Worm (Caenorhabditis elegans) whole organism, L2 larva: ENCODE data around the gene ZK177.9.
"Not testable (repeated sequence)": the region's sequence is repeated elsewhere in the genome, so short reads cannot be mapped to it uniquely, and the experiment has no call there.

ENCODE experiments used
- F13H6.1 ChIP-seq: sonication (generic microtip); optimal IDR thresholded peaks from 2 replicates; lab custom pipeline; 2016; ENCODE audit warnings: missing genetic modification characterization, missing compliant biosample characterization
- R02D3.7 ChIP-seq: fragments of 150-350 bp; optimal IDR thresholded peaks from 2 replicates; lab custom pipeline; 2014; ENCODE audit warnings: missing biosample characterization, missing genetic modification characterization
- ZK546.5 ChIP-seq: sonication (generic microtip); optimal IDR thresholded peaks from 2 replicates; lab custom pipeline; 2017; ENCODE audit warnings: missing biosample characterization, missing genetic modification characterization
- aly-2 ChIP-seq: fragments of 150-350 bp; optimal IDR thresholded peaks from 2 replicates; lab custom pipeline; 2014; ENCODE audit warnings: missing biosample characterization, missing genetic modification characterization
- ama-1 ChIP-seq: fragments of 150-350 bp; optimal IDR thresholded peaks from 2 replicates; lab custom pipeline; 2018; ENCODE audit warnings: inconsistent platforms
- blmp-1 ChIP-seq: sonication (generic microtip); optimal IDR thresholded peaks from 2 replicates; lab custom pipeline; 2017; ENCODE audit warnings: missing genetic modification characterization, mild to moderate bottlenecking, missing compliant biosample characterization, antibody characterized with exemption, moderate library complexity; ENCODE audit not compliant: insufficient read depth
- ceh-82 ChIP-seq: fragments of 150-350 bp; optimal IDR thresholded peaks from 2 replicates; lab custom pipeline; 2014; ENCODE audit warnings: missing biosample characterization, missing genetic modification characterization
- crh-2 ChIP-seq: sonication (generic microtip); optimal IDR thresholded peaks from 2 replicates; lab custom pipeline; 2017; ENCODE audit warnings: missing biosample characterization, missing genetic modification characterization
- dmd-4 ChIP-seq: sonication (generic microtip); optimal IDR thresholded peaks from 2 replicates; lab custom pipeline; 2017; ENCODE audit warnings: missing biosample characterization, missing genetic modification characterization
- egl-27 ChIP-seq: sonication (generic microtip); optimal IDR thresholded peaks from 3 replicates; lab custom pipeline; 2017; ENCODE audit warnings: missing biosample characterization, missing genetic modification reagents, missing genetic modification characterization
- elt-1 ChIP-seq: fragments of 150-350 bp; optimal IDR thresholded peaks from 2 replicates; lab custom pipeline; 2014; ENCODE audit warnings: missing biosample characterization, missing genetic modification characterization
- elt-3 ChIP-seq: sonication (generic microtip); optimal IDR thresholded peaks from 2 replicates; lab custom pipeline; 2017; ENCODE audit warnings: missing biosample characterization, missing genetic modification characterization
- fos-1 ChIP-seq: fragments of 150-350 bp; optimal IDR thresholded peaks from 2 replicates; lab custom pipeline; 2014; ENCODE audit warnings: missing biosample characterization, missing genetic modification characterization
- lin-11 ChIP-seq: fragments of 150-350 bp; sonication (generic microtip); optimal IDR thresholded peaks from 2 replicates; lab custom pipeline; 2014; ENCODE audit warnings: missing biosample characterization, missing genetic modification characterization, inconsistent platforms, mixed read lengths
- lin-13 ChIP-seq: fragments of 150-350 bp; optimal IDR thresholded peaks from 2 replicates; lab custom pipeline; 2014; ENCODE audit warnings: missing biosample characterization, missing genetic modification reagents, missing genetic modification characterization
- mab-5 ChIP-seq: fragments of 150-350 bp; optimal IDR thresholded peaks from 2 replicates; lab custom pipeline; 2014; ENCODE audit warnings: missing biosample characterization, missing genetic modification characterization
- nhr-10 ChIP-seq: sonication (generic microtip); optimal IDR thresholded peaks from 2 replicates; lab custom pipeline; 2017; ENCODE audit warnings: missing biosample characterization, missing genetic modification characterization
- nhr-11 ChIP-seq: fragments of 150-350 bp; optimal IDR thresholded peaks from 2 replicates; lab custom pipeline; 2014; ENCODE audit warnings: missing biosample characterization, missing genetic modification characterization
- nhr-12 ChIP-seq: fragments of 150-350 bp; optimal IDR thresholded peaks from 2 replicates; lab custom pipeline; 2014; ENCODE audit warnings: missing biosample characterization, missing genetic modification characterization
- nhr-21 ChIP-seq: fragments of 150-350 bp; optimal IDR thresholded peaks from 2 replicates; lab custom pipeline; 2014; ENCODE audit warnings: missing biosample characterization, missing genetic modification characterization
- nhr-23 ChIP-seq: fragments of 150-350 bp; optimal IDR thresholded peaks from 2 replicates; lab custom pipeline; 2014; ENCODE audit warnings: missing biosample characterization, missing genetic modification reagents, missing genetic modification characterization
- nhr-25 ChIP-seq: fragments of 150-350 bp; sonication (generic microtip); optimal IDR thresholded peaks from 3 replicates; lab custom pipeline; 2014; ENCODE audit warnings: missing biosample characterization, missing genetic modification characterization
- nhr-6 ChIP-seq: fragments of 150-350 bp; optimal IDR thresholded peaks from 2 replicates; lab custom pipeline; 2014; ENCODE audit warnings: missing biosample characterization, missing genetic modification characterization
- nhr-77 ChIP-seq: fragments of 150-350 bp; optimal IDR thresholded peaks from 2 replicates; lab custom pipeline; 2014; ENCODE audit warnings: missing biosample characterization, missing genetic modification characterization
- peb-1 ChIP-seq: fragments of 150-350 bp; optimal IDR thresholded peaks from 2 replicates; lab custom pipeline; 2014; ENCODE audit warnings: missing biosample characterization, missing genetic modification characterization
- sem-4 ChIP-seq: fragments of 150-350 bp; optimal IDR thresholded peaks from 2 replicates; lab custom pipeline; 2014; ENCODE audit warnings: missing biosample characterization, missing genetic modification reagents, missing genetic modification characterization
- skn-1 ChIP-seq: sonication (generic microtip); optimal IDR thresholded peaks from 2 replicates; lab custom pipeline; 2017; ENCODE audit warnings: missing biosample characterization, missing genetic modification characterization
- sma-9 ChIP-seq, 2 experiments: fragments of 150-350 bp in 1 of 2; sonication (generic microtip) in 1 of 2; optimal IDR thresholded peaks; 2 replicates each; lab custom pipeline; 2014 to 2016; ENCODE audit warnings: missing genetic modification characterization in 2 of 2, mild to moderate bottlenecking in 1 of 2, missing biosample characterization in 1 of 2, missing compliant biosample characterization in 1 of 2, missing genetic modification reagents in 1 of 2, moderate library complexity in 1 of 2
- snpc-4 ChIP-seq: fragments of 150-350 bp; optimal IDR thresholded peaks from 2 replicates; lab custom pipeline; 2014; ENCODE audit warnings: missing biosample characterization, missing genetic modification characterization
- unc-55 ChIP-seq: fragments of 150-350 bp; sonication (generic microtip); optimal IDR thresholded peaks from 3 replicates; lab custom pipeline; 2014; ENCODE audit warnings: missing biosample characterization, missing genetic modification reagents, missing genetic modification characterization
- unc-62 ChIP-seq: fragments of 150-350 bp; optimal IDR thresholded peaks from 2 replicates; lab custom pipeline; 2014; ENCODE audit warnings: missing biosample characterization, missing genetic modification reagents, missing genetic modification characterization
- ztf-1 ChIP-seq: fragments of 200-800 bp; sonication (Bioruptor generic); conservative IDR thresholded peaks from 2 replicates; pipeline ENCODE4 v1.3.6; 2022; ENCODE audit warnings: missing genetic modification characterization, missing compliant biosample characterization
- ztf-4 ChIP-seq: fragments of 150-350 bp; optimal IDR thresholded peaks from 2 replicates; lab custom pipeline; 2014; ENCODE audit warnings: missing biosample characterization, missing genetic modification characterization

The ZK177.9 gene

DNA sequence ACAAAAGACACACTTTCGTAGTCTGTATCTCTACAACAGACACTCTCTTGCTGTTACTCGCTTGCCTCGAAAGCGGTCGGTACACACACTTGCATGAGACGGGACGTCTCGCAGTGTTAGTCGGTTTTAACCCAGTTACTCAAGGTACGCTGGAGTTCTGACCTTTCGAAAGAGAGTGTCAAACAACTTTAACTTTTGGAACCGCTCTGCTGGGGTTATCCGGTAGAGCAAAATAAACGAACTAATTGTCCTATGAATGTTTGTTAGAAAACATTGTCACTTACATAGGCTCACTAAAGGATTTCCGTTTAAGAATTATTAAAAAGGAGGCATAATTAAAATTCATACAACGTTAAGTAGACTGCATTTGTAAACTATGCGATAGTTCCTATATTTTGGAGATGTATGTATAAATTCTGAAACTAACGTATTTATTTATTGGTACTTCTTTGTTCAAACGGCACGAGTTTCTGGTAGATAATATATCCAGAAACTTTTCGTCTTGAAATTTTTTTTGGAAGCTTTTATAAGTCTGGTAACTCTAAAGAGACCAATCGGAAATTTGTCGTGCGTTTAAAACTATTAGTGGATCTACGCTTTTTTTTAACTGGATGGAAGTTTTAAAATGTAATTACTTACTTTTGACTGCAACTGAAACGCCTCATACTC, 26.1 kb upstream of the ZK177.9 start (continued):
- TF ChIP-seq lin-11 (tag; lab: Kevin White, UChicago): peak; percentile 98
- TF ChIP-seq snpc-4: peak; percentile 100

DNA sequence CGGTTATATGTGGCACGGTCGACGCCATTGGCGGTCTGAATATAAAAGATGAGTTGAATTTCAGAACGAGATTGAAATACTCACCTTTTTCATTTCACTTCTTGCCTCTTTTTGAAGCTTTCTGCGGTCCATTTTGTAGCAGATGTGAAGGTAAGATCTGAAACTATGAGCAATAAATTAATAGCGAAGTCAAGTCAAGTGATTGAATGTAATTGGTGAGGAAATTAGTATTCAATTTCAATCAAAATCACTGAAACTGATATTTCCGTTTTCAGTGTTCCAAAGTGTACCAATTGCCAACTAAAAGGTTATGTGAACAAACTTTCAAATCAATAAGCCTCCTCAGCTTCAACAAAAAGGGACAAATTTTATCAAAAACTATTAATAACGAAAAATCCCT, 24.1 kb upstream of the ZK177.9 start, which contains the start of gene C17C3.24:
C17C3.24 (minus strand) TSS at position 101 of the 400 bp plus-strand sequence.
- TF ChIP-seq ZK546.5 (tag; lab: Kevin White, UChicago) (no peak), unc-55 (no peak)

DNA sequence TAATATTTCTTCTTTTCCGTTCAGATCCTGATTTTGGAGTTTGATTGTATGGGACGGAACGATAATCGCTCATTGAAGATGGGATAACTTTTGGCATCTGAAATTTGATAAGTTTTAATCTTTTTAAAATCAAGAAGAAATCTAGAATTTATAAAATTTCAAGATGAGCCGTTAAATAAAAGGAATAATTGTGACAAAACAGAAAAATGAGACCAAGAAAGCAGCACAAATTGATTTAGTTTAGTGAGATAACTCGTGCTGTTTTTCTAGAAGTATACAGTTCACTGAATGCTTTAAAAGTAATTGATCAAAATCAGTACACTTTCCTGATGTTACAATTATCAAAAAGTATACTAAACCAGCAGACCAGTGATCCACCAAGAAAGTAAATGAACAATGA, 22.6 kb upstream of the ZK177.9 start, which contains the start of gene hlh-27:
hlh-27 (minus strand) TSS at position 101 of the 400 bp plus-strand sequence.
- not testable (repeated sequence) for TF ChIP-seq unc-62 (GFP tag; lab: Kevin White, UChicago); blmp-1 (tag; lab: Kevin White, UChicago); nhr-10 (tag; lab: Kevin White, UChicago)
- TF ChIP-seq, all 48 proteins: peak for 0; not testable (repeated sequence) for 48

- TF ChIP-seq ama-1 (lab: Kevin White, UChicago) (no peak), unc-55 (peak; percentile 46), F13H6.1 (no peak), nhr-21 (no peak), elt-3 (tag; lab: Kevin White, UChicago) (no peak)
Observed at ce11 chrII:5537524-5537923, 20.0 kb upstream of the ZK177.9 start, which contains the start of gene C17C3.11. Gene C17C3.11, plus strand, starts transcription at chrII:5537824.

ce11 chrII:5537078-5537477, 19.5 kb upstream of the ZK177.9 start:
- TF ChIP-seq ztf-1 (no peak), nhr-21 (no peak), elt-1 (no peak), unc-62 (GFP tag; lab: Kevin White, UChicago) (no peak), crh-2 (tag; lab: Kevin White, UChicago) (no peak), skn-1 (tag; lab: Kevin White, UChicago) (no peak), dmd-4 (no peak), aly-2 (tag; lab: Kevin White, UChicago) (no peak), fos-1 (no peak), F13H6.1 (no peak), egl-27 (tag; lab: Kevin White, UChicago) (no peak), sma-9 (GFP tag; optimal IDR thresholded peaks at IDR 0.05; lab: Kevin White, UChicago) (no peak), sma-9 (tag; optimal IDR thresholded peaks at IDR 0.05; lab: Kevin White, UChicago) (no peak)

DNA sequence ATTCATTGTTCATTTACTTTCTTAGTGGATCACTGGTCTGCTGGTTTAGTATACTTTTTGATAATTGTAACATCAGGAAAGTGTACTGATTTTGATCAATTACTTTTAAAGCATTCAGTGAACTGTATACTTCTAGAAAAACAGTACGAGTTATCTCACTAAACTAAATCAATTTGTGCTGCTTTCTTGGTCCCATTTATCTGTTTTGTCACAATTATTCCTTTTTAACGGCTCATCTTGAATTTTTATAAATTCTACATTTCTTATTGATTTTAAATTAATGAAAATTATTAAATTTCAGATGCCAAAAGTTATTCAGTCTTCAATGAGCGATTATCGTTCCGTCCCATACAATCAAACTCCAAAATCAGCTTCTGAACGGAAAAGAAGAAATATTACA, 17.4 kb upstream of the ZK177.9 start, which contains the start of gene hlh-25:
hlh-25 (plus strand) TSS at position 301 of the 400 bp plus-strand sequence.
- not testable (repeated sequence) for TF ChIP-seq nhr-77, nhr-11, peb-1 (tag; lab: Kevin White, UChicago)

DNA sequence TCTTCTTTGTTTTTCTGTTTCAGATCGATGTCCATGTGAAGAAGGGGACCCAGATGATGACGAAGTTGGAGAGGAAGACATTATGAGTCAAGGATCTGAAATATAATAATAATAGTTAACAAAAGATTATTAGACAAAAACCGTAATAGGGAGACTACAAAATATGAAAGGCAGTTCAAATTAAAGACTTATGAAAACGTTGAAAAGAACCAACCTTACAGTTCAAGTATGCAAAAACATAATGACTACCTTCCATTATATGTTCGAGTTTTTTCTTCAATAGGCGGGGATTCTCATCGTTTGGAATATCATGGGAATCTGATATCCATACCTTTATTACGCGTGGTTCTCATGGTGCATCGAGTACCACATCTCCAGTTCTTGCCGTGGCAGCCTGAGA, 16.1 kb upstream of the ZK177.9 start, which contains the start of gene hlh-26:
hlh-26 (minus strand) TSS at position 101 of the 400 bp plus-strand sequence.
- TF ChIP-seq nhr-6 (tag; lab: Kevin White, UChicago) (no peak), unc-62 (GFP tag; lab: Kevin White, UChicago) (no peak), lin-13 (GFP tag; lab: Kevin White, UChicago) (no peak), sma-9 (GFP tag; optimal IDR thresholded peaks at IDR 0.05; lab: Kevin White, UChicago) (no peak), sma-9 (tag; optimal IDR thresholded peaks at IDR 0.05; lab: Kevin White, UChicago) (no peak), ZK546.5 (tag; lab: Kevin White, UChicago) (no peak), nhr-23 (no peak), nhr-12 (tag; lab: Kevin White, UChicago) (no peak), R02D3.7 (tag; lab: Kevin White, UChicago) (no peak), snpc-4 (no peak), mab-5 (tag; lab: Kevin White, UChicago) (no peak), sem-4 (tag; lab: Kevin White, UChicago) (no peak), nhr-25 (tag; lab: Kevin White, UChicago) (no peak), ztf-4 (tag; lab: Kevin White, UChicago) (no peak), ceh-82 (tag; lab: Kevin White, UChicago) (no peak)
